Worm (Caenorhabditis elegans) whole organism, mixed stage, embryonic: ENCODE measurements around the gene srd-13.

Experiments used
- lsy-2 ChIP-seq: fragments of 150-350 bp; optimal IDR thresholded peaks from 2 replicates; lab custom pipeline; 2014; ENCODE audit warnings: missing biosample characterization, missing genetic modification characterization
- nhr-12 ChIP-seq: fragments of 150-350 bp; optimal IDR thresholded peaks from 2 replicates; lab custom pipeline; 2014; ENCODE audit warnings: missing biosample characterization, missing genetic modification characterization
- sptf-1 ChIP-seq: sonication (generic microtip); optimal IDR thresholded peaks from 2 replicates; lab custom pipeline; 2017; ENCODE audit warnings: mild to moderate bottlenecking, missing genetic modification characterization, moderate library complexity, missing compliant biosample characterization
- unc-39 ChIP-seq: fragments of 150-350 bp; optimal IDR thresholded peaks from 2 replicates; lab custom pipeline; 2014; ENCODE audit warnings: missing biosample characterization, missing genetic modification characterization
- unc-62 ChIP-seq: fragments of 150-350 bp; optimal IDR thresholded peaks from 2 replicates; lab custom pipeline; 2014; ENCODE audit warnings: missing biosample characterization, missing genetic modification reagents, missing genetic modification characterization

ce11 chrIV:5605225-5605624 is 30.2 kb downstream of the srd-13 start:
- TF ChIP-seq lsy-2 (tag; lab: Kevin White, UChicago), result no peak
- no peak for TF ChIP-seq unc-62 (GFP tag; lab: Kevin White, UChicago)
- no peak for TF ChIP-seq nhr-12 (tag; lab: Kevin White, UChicago)
- no peak for TF ChIP-seq sptf-1 (tag; lab: Kevin White, UChicago)
- no peak for TF ChIP-seq unc-39 (tag; lab: Kevin White, UChicago)
